Fruit fly (Drosophila melanogaster): ENCODE data around the gene Dic61B.

Gene Dic61B

DNA sequence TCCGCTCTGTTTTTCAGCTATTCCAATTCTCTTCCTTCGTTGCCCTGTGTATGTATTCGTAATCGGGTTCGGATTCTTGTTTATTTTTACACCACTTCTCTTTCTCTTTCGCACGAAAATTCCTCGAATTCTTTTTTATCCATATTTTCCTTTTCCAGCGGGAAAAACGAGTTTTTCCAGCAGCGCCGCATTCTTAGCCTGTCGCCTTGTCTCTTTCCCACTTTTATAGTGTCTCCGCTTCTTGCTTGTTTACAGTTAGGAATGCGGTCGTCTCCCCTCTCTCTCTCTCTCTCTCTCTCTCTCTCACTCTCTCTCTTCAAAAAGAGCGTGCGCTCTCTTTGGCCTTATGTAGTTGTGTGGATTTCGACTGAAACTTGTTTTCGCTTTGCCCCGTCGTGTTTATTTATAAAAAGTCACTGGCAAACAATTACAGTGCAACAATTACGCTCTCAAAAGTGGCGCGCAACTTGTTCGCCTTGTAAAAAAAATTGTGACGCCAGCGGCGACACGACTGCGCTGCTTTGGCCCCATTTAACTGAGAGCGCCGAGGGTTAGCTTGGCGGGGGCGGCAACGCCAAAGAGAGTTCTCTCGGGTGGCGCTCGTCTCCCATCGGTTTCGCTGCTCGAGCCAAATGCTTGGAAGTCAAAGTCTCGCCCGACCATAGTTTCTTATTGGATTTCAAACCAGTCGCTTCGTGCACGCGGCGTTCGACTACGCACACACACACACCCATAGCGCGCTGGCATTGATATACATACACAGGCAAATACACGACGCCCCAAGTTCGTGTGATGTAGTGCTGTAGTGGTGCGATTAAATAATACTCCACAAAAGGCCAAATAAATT is 21.0 kb downstream of the Dic61B start (continued):
- no peak for TF ChIP-seq dmrt93B (GFP tag; optimal IDR thresholded peaks at IDR 0.05)
- TF ChIP-seq OdsH (GFP tag; optimal IDR thresholded peaks at IDR 0.05): no peak
- no peak for TF ChIP-seq Myc (optimal IDR thresholded peaks at IDR 0.05)
- TF ChIP-seq CG9705 (GFP tag; optimal IDR thresholded peaks at IDR 0.05): no peak
- TF ChIP-seq fru (GFP tag; optimal IDR thresholded peaks at IDR 0.05): peak; percentile 7
- peak; percentile 88 for TF ChIP-seq Hnf4 (GFP tag; optimal IDR thresholded peaks at IDR 0.05)
- peak; percentile 60 for TF ChIP-seq Hr83 (GFP tag; optimal IDR thresholded peaks at IDR 0.05; ENCODE audit: poor library complexity, severe bottlenecking)
- no peak for TF ChIP-seq woc (GFP tag; optimal IDR thresholded peaks at IDR 0.05)
- TF ChIP-seq dl (GFP tag; optimal IDR thresholded peaks at IDR 0.05; ENCODE audit: insufficient read depth in 1 of 2, partially characterized antibody in 2 of 2): peak; percentile 57 to 78
- TF ChIP-seq Mio (GFP tag; optimal IDR thresholded peaks at IDR 0.05): no peak
- peak; percentile 10 to 62 for TF ChIP-seq foxo (GFP tag; optimal IDR thresholded peaks at IDR 0.05)

DNA sequence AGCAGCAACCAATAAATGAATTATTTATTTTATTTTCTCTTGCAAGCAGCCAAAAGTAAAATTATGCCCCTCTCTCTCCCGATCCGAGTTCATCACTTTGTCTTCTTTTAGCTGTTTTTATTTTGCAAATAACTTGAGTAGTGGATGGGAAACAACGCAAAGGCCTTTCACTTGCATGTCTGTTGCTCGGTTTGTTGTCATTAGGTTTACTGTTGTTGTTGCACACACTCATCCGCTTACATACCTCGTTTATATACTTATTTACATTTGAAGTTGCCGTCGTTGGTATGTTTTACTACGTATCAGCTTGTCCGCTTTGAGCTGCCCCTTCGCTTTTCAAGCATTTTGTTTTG is 21.6 kb downstream of the Dic61B start:
- TF ChIP-seq br (GFP tag; optimal IDR thresholded peaks at IDR 0.05) (no peak), Myc (optimal IDR thresholded peaks at IDR 0.05) (no peak), pan (optimal IDR thresholded peaks at IDR 0.05) (no peak), GATAd (GFP tag; optimal IDR thresholded peaks at IDR 0.05) (no peak), Vsx2 (GFP tag; optimal IDR thresholded peaks at IDR 0.05; ENCODE audit: partially characterized antibody) (no peak), CG9705 (GFP tag; optimal IDR thresholded peaks at IDR 0.05) (no peak), woc (GFP tag; optimal IDR thresholded peaks at IDR 0.05) (no peak), ey (GFP tag; optimal IDR thresholded peaks at IDR 0.05) (no peak), dsf (GFP tag; optimal IDR thresholded peaks at IDR 0.05; ENCODE audit: borderline replicate concordance) (no peak), psq (GFP tag; optimal IDR thresholded peaks at IDR 0.05) (no peak), sv (GFP tag; optimal IDR thresholded peaks at IDR 0.05) (no peak), CrebA (GFP tag; optimal IDR thresholded peaks at IDR 0.05; ENCODE audit: borderline replicate concordance) (no peak), foxo (GFP tag; optimal IDR thresholded peaks at IDR 0.05) (no peak), HLH106 (tag; optimal IDR thresholded peaks at IDR 0.05) (no peak)

DNA sequence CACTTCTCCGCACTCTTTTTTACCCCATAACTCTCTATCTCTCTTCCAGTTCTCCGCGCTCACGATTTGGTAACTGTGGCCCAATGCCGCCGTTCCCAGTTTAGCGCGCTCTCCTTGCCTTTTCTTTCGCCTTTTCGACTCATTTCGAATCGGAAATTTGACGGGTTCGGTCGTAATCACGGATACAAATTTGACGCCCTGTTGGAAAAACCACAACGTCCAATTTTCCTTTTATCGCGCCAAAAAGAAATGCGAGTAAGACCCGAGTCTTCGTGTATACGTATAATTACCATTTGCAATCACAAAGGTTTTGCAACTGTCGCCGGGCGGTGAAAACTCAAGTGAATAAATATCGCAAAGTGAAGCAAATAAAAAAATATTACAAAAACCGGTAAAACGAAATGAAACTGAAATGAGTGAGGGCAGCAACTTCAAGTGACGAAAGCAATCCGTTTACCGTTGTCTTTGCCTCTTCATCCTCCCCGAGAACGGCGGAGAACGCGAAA is 23.0 kb downstream of the Dic61B start, which contains the start of gene Pdk1:
Gene Pdk1 (plus strand): TSS at position 140 of the 506 bp plus-strand sequence.
- TF ChIP-seq sage (GFP tag; optimal IDR thresholded peaks at IDR 0.05) (no peak), brk (GFP tag; optimal IDR thresholded peaks at IDR 0.05) (no peak), usp (GFP tag; optimal IDR thresholded peaks at IDR 0.05) (no peak), h (GFP tag; optimal IDR thresholded peaks at IDR 0.05) (peak; percentile 58), HLH106 (tag; optimal IDR thresholded peaks at IDR 0.05) (no peak), OdsH (GFP tag; optimal IDR thresholded peaks at IDR 0.05) (no peak), CG32264 (GFP tag; optimal IDR thresholded peaks at IDR 0.05) (no peak), dmrt93B (GFP tag; optimal IDR thresholded peaks at IDR 0.05) (no peak), sv (GFP tag; optimal IDR thresholded peaks at IDR 0.05) (no peak), foxo (GFP tag; optimal IDR thresholded peaks at IDR 0.05) (peak in 1 of 2 experiments; percentile 34), dsf (GFP tag; optimal IDR thresholded peaks at IDR 0.05; ENCODE audit: borderline replicate concordance) (no peak), CG9705 (GFP tag; optimal IDR thresholded peaks at IDR 0.05) (no peak), lola (GFP tag; optimal IDR thresholded peaks at IDR 0.05) (no peak), N (GFP tag; optimal IDR thresholded peaks at IDR 0.05) (no peak), Dif (GFP tag; optimal IDR thresholded peaks at IDR 0.05; ENCODE audit: partially characterized antibody) (peak; percentile 95), dl (GFP tag; optimal IDR thresholded peaks at IDR 0.05; ENCODE audit: insufficient read depth in 1 of 2, partially characterized antibody in 2 of 2) (peak; percentile 46 to 81), fru (GFP tag; optimal IDR thresholded peaks at IDR 0.05) (no peak), Vsx2 (GFP tag; optimal IDR thresholded peaks at IDR 0.05; ENCODE audit: partially characterized antibody) (peak; percentile 77), rgr (GFP tag; optimal IDR thresholded peaks at IDR 0.05) (peak; percentile 61), GATAd (GFP tag; optimal IDR thresholded peaks at IDR 0.05) (no peak), Mio (GFP tag; optimal IDR thresholded peaks at IDR 0.05) (no peak), ey (GFP tag; optimal IDR thresholded peaks at IDR 0.05) (no peak), Jra (GFP tag; optimal IDR thresholded peaks at IDR 0.05) (no peak), Hr78 (GFP tag; optimal IDR thresholded peaks at IDR 0.05) (no peak), br (GFP tag; optimal IDR thresholded peaks at IDR 0.05) (peak; percentile 60), psq (GFP tag; optimal IDR thresholded peaks at IDR 0.05) (peak; percentile 92), jim (GFP tag; optimal IDR thresholded peaks at IDR 0.05) (no peak), pan (optimal IDR thresholded peaks at IDR 0.05) (no peak), Hr83 (GFP tag; optimal IDR thresholded peaks at IDR 0.05; ENCODE audit: poor library complexity, severe bottlenecking) (peak; percentile 48), Myc (optimal IDR thresholded peaks at IDR 0.05) (no peak), woc (GFP tag; optimal IDR thresholded peaks at IDR 0.05) (no peak), Hnf4 (GFP tag; optimal IDR thresholded peaks at IDR 0.05) (peak; percentile 40), CrebA (GFP tag; optimal IDR thresholded peaks at IDR 0.05; ENCODE audit: borderline replicate concordance) (no peak), Dfd (GFP tag; optimal IDR thresholded peaks at IDR 0.05) (no peak), tai (GFP tag; optimal IDR thresholded peaks at IDR 0.05) (no peak), Sp1 (GFP tag; optimal IDR thresholded peaks at IDR 0.05) (peak; percentile 61), Abd-B (GFP tag; optimal IDR thresholded peaks at IDR 0.05) (no peak), Rel (GFP tag; optimal IDR thresholded peaks at IDR 0.05) (no peak), Rel (tag; optimal IDR thresholded peaks at IDR 0.05) (peak; percentile 70)

Data from whole organism, wandering third instar larva.